Worm (Caenorhabditis elegans) whole organism, L2 larva: ENCODE measurements around the gene pas-2.

Experiments
- ama-1 ChIP-seq: fragments of 150-350 bp; optimal IDR thresholded peaks from 2 replicates; lab custom pipeline; 2018; ENCODE audit warnings: inconsistent platforms
- fos-1 ChIP-seq: fragments of 150-350 bp; optimal IDR thresholded peaks from 2 replicates; lab custom pipeline; 2014; ENCODE audit warnings: missing biosample characterization, missing genetic modification characterization
- mab-5 ChIP-seq: fragments of 150-350 bp; optimal IDR thresholded peaks from 2 replicates; lab custom pipeline; 2014; ENCODE audit warnings: missing biosample characterization, missing genetic modification characterization
- nhr-11 ChIP-seq: fragments of 150-350 bp; optimal IDR thresholded peaks from 2 replicates; lab custom pipeline; 2014; ENCODE audit warnings: missing biosample characterization, missing genetic modification characterization
- nhr-21 ChIP-seq: fragments of 150-350 bp; optimal IDR thresholded peaks from 2 replicates; lab custom pipeline; 2014; ENCODE audit warnings: missing biosample characterization, missing genetic modification characterization
- nhr-23 ChIP-seq: fragments of 150-350 bp; optimal IDR thresholded peaks from 2 replicates; lab custom pipeline; 2014; ENCODE audit warnings: missing biosample characterization, missing genetic modification reagents, missing genetic modification characterization
- sem-4 ChIP-seq: fragments of 150-350 bp; optimal IDR thresholded peaks from 2 replicates; lab custom pipeline; 2014; ENCODE audit warnings: missing biosample characterization, missing genetic modification reagents, missing genetic modification characterization
- skn-1 ChIP-seq: sonication (generic microtip); optimal IDR thresholded peaks from 2 replicates; lab custom pipeline; 2017; ENCODE audit warnings: missing biosample characterization, missing genetic modification characterization
- snpc-4 ChIP-seq: fragments of 150-350 bp; optimal IDR thresholded peaks from 2 replicates; lab custom pipeline; 2014; ENCODE audit warnings: missing biosample characterization, missing genetic modification characterization
- unc-62 ChIP-seq: fragments of 150-350 bp; optimal IDR thresholded peaks from 2 replicates; lab custom pipeline; 2014; ENCODE audit warnings: missing biosample characterization, missing genetic modification reagents, missing genetic modification characterization
- ztf-1 ChIP-seq: fragments of 200-800 bp; sonication (Bioruptor generic); conservative IDR thresholded peaks from 2 replicates; pipeline ENCODE4 v1.3.6; 2022; ENCODE audit warnings: missing genetic modification characterization, missing compliant biosample characterization

- TF ChIP-seq fos-1 (tag; lab: Kevin White, UChicago) (no peak), skn-1 (tag; lab: Kevin White, UChicago) (no peak), mab-5 (tag; lab: Kevin White, UChicago) (no peak), ztf-1 (GFP tag; lab: Robert Waterston, UW) (no peak), nhr-11 (tag; lab: Kevin White, UChicago) (no peak), ama-1 (lab: Kevin White, UChicago) (no peak), unc-62 (GFP tag; lab: Kevin White, UChicago) (no peak), nhr-23 (tag; lab: Kevin White, UChicago) (no peak), nhr-21 (tag; lab: Kevin White, UChicago) (no peak), snpc-4 (tag; lab: Kevin White, UChicago) (no peak), sem-4 (tag; lab: Kevin White, UChicago) (no peak)
Observed at ce11 chrV:10816831-10817230, 46.7 kb downstream of the pas-2 start.
